Fruit fly (Drosophila melanogaster) whole organism, embryonic: ENCODE measurements around the gene mRRF1.

Source experiments
- BEAF-32 ChIP-seq: fragments of 200-800 bp; sonication (Bioruptor generic); optimal IDR thresholded peaks from 3 replicates; lab custom pipeline; 2017; ENCODE audit warnings: missing biosample characterization, missing genetic modification characterization, mild to moderate bottlenecking, moderate library complexity, missing genetic modification reagents
- Bteb2 ChIP-seq: fragments of 200-800 bp; sonication (Bioruptor generic); optimal IDR thresholded peaks from 2 replicates; lab custom pipeline; 2016; ENCODE audit warnings: missing biosample characterization, missing genetic modification characterization
- C15 ChIP-seq: fragments of 200-800 bp; sonication (Bioruptor generic); IDR thresholded peaks from 3 replicates; pipeline ENCODE4 v1.3.6; 2022; ENCODE audit warnings: missing biosample characterization, missing genetic modification characterization
- CG10565 ChIP-seq: fragments of 200-800 bp; sonication (Bioruptor generic); optimal IDR thresholded peaks from 3 replicates; lab custom pipeline; 2016; ENCODE audit warnings: missing biosample characterization, mild to moderate bottlenecking, missing genetic modification characterization
- CG10959 ChIP-seq: fragments of 200-800 bp; sonication (Bioruptor generic); IDR thresholded peaks from 2 replicates; pipeline ENCODE4 v1.3.6; 2022; ENCODE audit warnings: missing biosample characterization, missing genetic modification characterization
- CG11085 ChIP-seq: fragments of 200-800 bp; sonication (Bioruptor generic); IDR thresholded peaks from 2 replicates; pipeline ENCODE4 v1.3.6; 2022; ENCODE audit warnings: missing biosample characterization, missing genetic modification characterization
- CG12769 ChIP-seq: fragments of 200-800 bp; sonication (Bioruptor generic); optimal IDR thresholded peaks from 2 replicates; lab custom pipeline; 2019; ENCODE audit warnings: missing biosample characterization, mild to moderate bottlenecking, missing genetic modification characterization, moderate library complexity
- CG14667 ChIP-seq: fragments of 200-800 bp; sonication (Bioruptor generic); IDR thresholded peaks from 2 replicates; pipeline ENCODE4 v1.3.6; 2022; ENCODE audit warnings: missing biosample characterization, missing genetic modification characterization
- CG17568 ChIP-seq: fragments of 200-800 bp; sonication (Bioruptor generic); optimal IDR thresholded peaks from 2 replicates; lab custom pipeline; 2018; ENCODE audit warnings: missing biosample characterization, mild to moderate bottlenecking, missing genetic modification characterization, moderate library complexity
- CG17912 ChIP-seq: fragments of 200-800 bp; sonication (Bioruptor generic); optimal IDR thresholded peaks from 2 replicates; lab custom pipeline; 2018; ENCODE audit warnings: missing biosample characterization, mild to moderate bottlenecking, missing genetic modification characterization
- CG1832 ChIP-seq: fragments of 200-800 bp; sonication (Bioruptor generic); optimal IDR thresholded peaks from 2 replicates; lab custom pipeline; 2017; ENCODE audit warnings: missing biosample characterization, mild to moderate bottlenecking, missing genetic modification characterization, inconsistent platforms
- CG18476 ChIP-seq: fragments of 200-800 bp; sonication (Bioruptor generic); optimal IDR thresholded peaks from 2 replicates; lab custom pipeline; 2016; ENCODE audit warnings: missing biosample characterization, mild to moderate bottlenecking, missing genetic modification characterization
- CG6272 ChIP-seq: fragments of 200-800 bp; sonication (Bioruptor generic); IDR thresholded peaks from 2 replicates; pipeline ENCODE4 v1.3.6; 2022; ENCODE audit warnings: missing biosample characterization, missing genetic modification characterization
- CG6791 ChIP-seq: fragments of 200-800 bp; sonication (Bioruptor generic); IDR thresholded peaks from 3 replicates; pipeline ENCODE4 v1.3.6; 2022; ENCODE audit warnings: missing biosample characterization, missing genetic modification characterization; ENCODE audit not compliant: partially characterized antibody
- CG8290 ChIP-seq, 3 experiments: fragments of 200-800 bp; sonication (Bioruptor generic); optimal IDR thresholded peaks; 2 replicates each; lab custom pipeline; 2016 to 2019; ENCODE audit warnings: missing biosample characterization in 3 of 3, missing genetic modification characterization in 3 of 3, mild to moderate bottlenecking in 2 of 3, moderate library complexity in 1 of 3
- CG9609 ChIP-seq: fragments of 200-800 bp; sonication (Bioruptor generic); optimal IDR thresholded peaks from 3 replicates; lab custom pipeline; 2016; ENCODE audit warnings: missing biosample characterization, missing genetic modification characterization
- CG9727 ChIP-seq: fragments of 200-800 bp; sonication (Bioruptor generic); optimal IDR thresholded peaks from 3 replicates; lab custom pipeline; 2017; ENCODE audit warnings: missing biosample characterization, mild to moderate bottlenecking, missing genetic modification characterization
- Camta ChIP-seq: fragments of 200-800 bp; sonication (Bioruptor generic); optimal IDR thresholded peaks from 2 replicates; lab custom pipeline; 2016; ENCODE audit warnings: missing biosample characterization, missing genetic modification characterization
- Ets97D ChIP-seq: fragments of 200-800 bp; sonication (Bioruptor generic); optimal IDR thresholded peaks from 3 replicates; lab custom pipeline; 2016; ENCODE audit warnings: missing biosample characterization, missing genetic modification characterization
- Fer2 ChIP-seq: fragments of 200-800 bp; sonication (Bioruptor generic); optimal IDR thresholded peaks from 2 replicates; lab custom pipeline; 2018; ENCODE audit warnings: missing biosample characterization, mild to moderate bottlenecking, missing genetic modification characterization, moderate library complexity
- HHEX ChIP-seq: fragments of 200-800 bp; sonication (Bioruptor generic); optimal IDR thresholded peaks from 3 replicates; lab custom pipeline; 2017; ENCODE audit warnings: missing biosample characterization, mild to moderate bottlenecking, missing genetic modification characterization, missing genetic modification reagents
- Jarid2 ChIP-seq: fragments of 200-800 bp; sonication (Bioruptor generic); optimal IDR thresholded peaks from 3 replicates; lab custom pipeline; 2017; ENCODE audit warnings: mild to moderate bottlenecking, missing biosample characterization, missing genetic modification reagents, missing genetic modification characterization
- Nf-YA ChIP-seq: fragments of 200-800 bp; sonication (Bioruptor generic); IDR thresholded peaks from 2 replicates; pipeline ENCODE4 v1.3.6; 2022; ENCODE audit warnings: missing biosample characterization, missing genetic modification characterization
- Oli ChIP-seq: fragments of 200-800 bp; sonication (Bioruptor generic); optimal IDR thresholded peaks from 2 replicates; lab custom pipeline; 2018; ENCODE audit warnings: missing biosample characterization, mild to moderate bottlenecking, missing genetic modification characterization, moderate library complexity
- Ravus ChIP-seq: fragments of 200-800 bp; sonication (Bioruptor generic); IDR thresholded peaks from 2 replicates; pipeline ENCODE4 v1.3.6; 2022; ENCODE audit warnings: missing biosample characterization, missing genetic modification characterization
- Six4 ChIP-seq: fragments of 200-800 bp; sonication (Bioruptor generic); optimal IDR thresholded peaks from 2 replicates; lab custom pipeline; 2016; ENCODE audit warnings: missing biosample characterization, missing genetic modification characterization
- Usf ChIP-seq: fragments of 200-800 bp; sonication (Bioruptor generic); optimal IDR thresholded peaks from 2 replicates; lab custom pipeline; 2017; ENCODE audit warnings: missing genotype, missing biosample characterization, missing genetic modification characterization
- chm ChIP-seq: fragments of 200-800 bp; sonication (Bioruptor generic); IDR thresholded peaks from 2 replicates; pipeline ENCODE4 v1.3.6; 2022; ENCODE audit warnings: missing biosample characterization, missing genetic modification characterization
- ci ChIP-seq: fragments of 200-800 bp; sonication (Bioruptor generic); IDR thresholded peaks from 3 replicates; pipeline ENCODE4 v1.3.6; 2022; ENCODE audit warnings: missing biosample characterization, missing genetic modification characterization
- eyg ChIP-seq: fragments of 200-800 bp; sonication (Bioruptor generic); optimal IDR thresholded peaks from 3 replicates; lab custom pipeline; 2016; ENCODE audit warnings: missing biosample characterization, missing genetic modification characterization
- fu2 ChIP-seq: fragments of 200-800 bp; sonication (Bioruptor generic); optimal IDR thresholded peaks from 2 replicates; lab custom pipeline; 2016; ENCODE audit warnings: missing biosample characterization, missing genetic modification characterization
- gcm2 ChIP-seq: fragments of 200-800 bp; sonication (Bioruptor generic); optimal IDR thresholded peaks from 2 replicates; lab custom pipeline; 2016; ENCODE audit warnings: missing biosample characterization, missing genetic modification characterization
- grn ChIP-seq: fragments of 200-800 bp; sonication (Bioruptor generic); optimal IDR thresholded peaks from 3 replicates; lab custom pipeline; 2017; ENCODE audit warnings: missing biosample characterization, missing genetic modification characterization
- gro ChIP-seq: fragments of 200-800 bp; sonication (Bioruptor generic); optimal IDR thresholded peaks from 2 replicates; lab custom pipeline; 2016; ENCODE audit warnings: missing biosample characterization, missing genetic modification characterization
- hb ChIP-seq: fragments of 200-800 bp; sonication (Bioruptor generic); IDR thresholded peaks from 3 replicates; pipeline ENCODE4 v1.3.6; 2022; ENCODE audit warnings: missing biosample characterization, missing genetic modification characterization; ENCODE audit not compliant: partially characterized antibody
- hkb ChIP-seq, 2 experiments: fragments of 200-800 bp in 1 of 2; fragments of >200 bp in 1 of 2; sonication (Bioruptor generic) in 1 of 2; IDR thresholded peaks in 1 of 2; optimal IDR thresholded peaks in 1 of 2; 2 replicates each; pipeline versions ENCODE4 v1.3.6 to Lab custom; 2017 to 2022; ENCODE audit warnings: missing biosample characterization in 1 of 2, missing genetic modification characterization in 1 of 2
- hth ChIP-seq: fragments of >200 bp; optimal IDR thresholded peaks from 2 replicates; lab custom pipeline; 2017; ENCODE audit warnings: inconsistent platforms
- lmd ChIP-seq: fragments of 200-800 bp; sonication (Bioruptor generic); IDR thresholded peaks from 2 replicates; pipeline ENCODE4 v1.3.6; 2022; ENCODE audit warnings: missing biosample characterization, missing genetic modification characterization
- lola ChIP-seq, 3 experiments: fragments of >200 bp in 2 of 3; fragments of 200-800 bp in 1 of 3; sonication (Bioruptor generic) in 1 of 3; optimal IDR thresholded peaks; 2 replicates each; lab custom pipeline; 2017 to 2019; ENCODE audit warnings: missing biosample characterization in 3 of 3, missing genetic modification characterization in 3 of 3, mild to moderate bottlenecking in 1 of 3, moderate library complexity in 1 of 3
- odd ChIP-seq: fragments of 200-800 bp; sonication (Bioruptor generic); optimal IDR thresholded peaks from 2 replicates; lab custom pipeline; 2017; ENCODE audit warnings: missing biosample characterization, mild to moderate bottlenecking, missing genetic modification characterization
- peb ChIP-seq: fragments of 200-800 bp; sonication (Bioruptor generic); IDR thresholded peaks from 2 replicates; pipeline ENCODE4 v1.3.6; 2022; ENCODE audit warnings: missing biosample characterization, missing genetic modification characterization
- pfk ChIP-seq: fragments of 200-800 bp; sonication (Bioruptor generic); optimal IDR thresholded peaks from 2 replicates; lab custom pipeline; 2018; ENCODE audit warnings: missing biosample characterization, mild to moderate bottlenecking, missing genetic modification characterization, moderate library complexity
- pho ChIP-seq: fragments of 200-800 bp; sonication (Bioruptor generic); optimal IDR thresholded peaks from 2 replicates; lab custom pipeline; 2016; ENCODE audit warnings: missing biosample characterization, missing genetic modification characterization
- pros ChIP-seq: fragments of 200-800 bp; sonication (Bioruptor generic); optimal IDR thresholded peaks from 3 replicates; lab custom pipeline; 2019; ENCODE audit warnings: missing biosample characterization, mild to moderate bottlenecking, missing genetic modification characterization, moderate library complexity
- slp2 ChIP-seq: fragments of 200-800 bp; sonication (Bioruptor generic); optimal IDR thresholded peaks from 2 replicates; lab custom pipeline; 2016; ENCODE audit warnings: missing biosample characterization, missing genetic modification characterization
- sna ChIP-seq: fragments of 200-800 bp; sonication (Bioruptor generic); IDR thresholded peaks from 2 replicates; pipeline ENCODE4 v1.3.6; 2022; ENCODE audit warnings: missing biosample characterization, missing genetic modification characterization; ENCODE audit not compliant: partially characterized antibody
- sqz ChIP-seq: fragments of 200-800 bp; sonication (Bioruptor generic); optimal IDR thresholded peaks from 3 replicates; lab custom pipeline; 2018; ENCODE audit warnings: missing biosample characterization, mild to moderate bottlenecking, missing genetic modification characterization
- stc ChIP-seq: fragments of 200-800 bp; sonication (Bioruptor generic); IDR thresholded peaks from 2 replicates; pipeline ENCODE4 v1.3.6; 2022; ENCODE audit warnings: missing biosample characterization, missing genetic modification characterization
- tap ChIP-seq: fragments of 200-800 bp; optimal IDR thresholded peaks from 3 replicates; lab custom pipeline; 2019; ENCODE audit warnings: missing biosample characterization, mild to moderate bottlenecking, missing genetic modification characterization, moderate library complexity

Gene mRRF1

DNA sequence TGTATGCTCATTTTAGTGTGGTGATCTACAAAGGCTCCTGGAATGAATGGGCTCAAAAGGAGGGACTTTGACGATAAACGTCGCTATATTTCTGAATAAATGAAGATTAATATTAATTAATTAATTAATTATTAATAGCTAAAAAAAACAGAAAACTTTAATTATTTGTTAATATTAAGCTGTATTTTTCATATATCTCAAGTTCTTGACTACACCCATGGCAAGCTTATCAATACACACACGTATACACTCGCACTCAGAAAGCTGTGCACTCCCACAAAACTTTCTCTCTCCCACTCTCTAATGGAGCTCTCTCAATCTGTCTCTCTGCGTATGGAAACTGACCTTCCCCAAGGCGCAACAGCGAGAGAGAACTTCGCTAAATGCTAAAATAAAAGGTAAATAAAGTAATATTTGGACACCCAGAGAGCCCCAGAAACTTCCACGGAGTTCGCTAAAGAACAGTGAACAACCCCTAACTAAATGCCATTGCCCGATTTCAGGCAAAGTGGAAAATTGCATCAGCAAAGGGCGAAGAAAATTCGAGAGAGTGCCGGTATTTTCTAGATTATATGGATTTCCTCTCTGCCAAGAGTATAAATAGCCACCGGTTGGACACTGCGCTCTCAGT, 9.3 kb downstream of the mRRF1 start:
- TF ChIP-seq CG10565 (GFP tag; lab: Kevin White, UChicago) (no peak), ci (GFP tag; lab: Robert Waterston, UW) (peak; percentile 91), Fer2 (no peak), pho (no peak), Ravus (GFP tag; lab: Robert Waterston, UW) (peak; percentile 26; the same call in 1 of the 2 replicates), BEAF-32 (no peak), Camta (no peak), CG1832 (no peak), Six4 (GFP tag; lab: Kevin White, UChicago) (peak; percentile 43), hkb (optimal IDR thresholded peaks at IDR 0.05; lab: Kevin White, UChicago) (no peak), hkb (GFP tag; IDR thresholded peaks at IDR 0.05; lab: Robert Waterston, UW) (peak; percentile 72), peb (GFP tag; lab: Robert Waterston, UW) (peak; percentile 40), fu2 (GFP tag; lab: Kevin White, UChicago) (no peak), Usf (GFP tag; lab: Kevin White, UChicago) (no peak), Bteb2 (GFP tag; lab: Kevin White, UChicago) (no peak), slp2 (GFP tag; lab: Kevin White, UChicago) (no peak), Oli (tag; lab: Kevin White, UChicago) (peak; percentile 72), odd (GFP tag; lab: Kevin White, UChicago) (peak; percentile 69), CG12769 (tag; lab: Kevin White, UChicago) (no peak), sqz (GFP tag; lab: Kevin White, UChicago) (no peak), CG9609 (GFP tag; lab: Kevin White, UChicago) (no peak), Ets97D (GFP tag; lab: Kevin White, UChicago) (no peak), chm (GFP tag; lab: Robert Waterston, UW) (peak; percentile 57; the same call in 1 of the 2 replicates), CG11085 (GFP tag; lab: Robert Waterston, UW) (no peak), stc (peak; percentile 79), hth (no peak), Nf-YA (GFP tag; lab: Robert Waterston, UW) (peak; percentile 28; the same call in 1 of the 2 replicates), lola (GFP tag; optimal IDR thresholded peaks at IDR 0.05; lab: Kevin White, UChicago) (peak in 1 of 3 experiments; percentile 63), CG6272 (GFP tag; lab: Robert Waterston, UW) (no peak), CG17568 (GFP tag; lab: Kevin White, UChicago) (no peak), hb (GFP tag; lab: Robert Waterston, UW) (no peak), CG14667 (GFP tag; lab: Robert Waterston, UW) (0 out of 2 replicates have a peak, but pooled peaks have one; percentile 23), sna (GFP tag; lab: Robert Waterston, UW) (peak; percentile 67; the same call in 1 of the 2 replicates), CG18476 (GFP tag; lab: Kevin White, UChicago) (peak; percentile 60), CG17912 (no peak), gcm2 (GFP tag; lab: Kevin White, UChicago) (no peak), HHEX (GFP tag; lab: Kevin White, UChicago) (peak; percentile 77), CG9727 (GFP tag; lab: Kevin White, UChicago) (peak; percentile 66), C15 (GFP tag; lab: Robert Waterston, UW) (no peak), CG8290 (GFP tag; optimal IDR thresholded peaks at IDR 0.05; lab: Kevin White, UChicago) (no peak), CG8290 (tag; optimal IDR thresholded peaks at IDR 0.05; lab: Kevin White, UChicago) (peak in 1 of 2 experiments; percentile 57), CG10959 (GFP tag; lab: Robert Waterston, UW) (no peak), tap (peak; percentile 59), lmd (peak; percentile 75), pros (GFP tag; lab: Kevin White, UChicago) (no peak), gro (GFP tag; lab: Kevin White, UChicago) (no peak), Jarid2 (GFP tag; lab: Kevin White, UChicago) (peak; percentile 9), pfk (GFP tag; lab: Kevin White, UChicago) (no peak), grn (GFP tag; lab: Kevin White, UChicago) (no peak), eyg (GFP tag; lab: Kevin White, UChicago) (no peak), CG6791 (GFP tag; lab: Robert Waterston, UW) (no peak)
